Worm (Caenorhabditis elegans) whole organism, L2 larva: Measurements from ENCODE around the gene ire-1.

Source experiments
- ceh-82 ChIP-seq: fragments of 150-350 bp; optimal IDR thresholded peaks from 2 replicates; lab custom pipeline; 2014; ENCODE audit warnings: missing biosample characterization, missing genetic modification characterization
- crh-2 ChIP-seq: sonication (generic microtip); optimal IDR thresholded peaks from 2 replicates; lab custom pipeline; 2017; ENCODE audit warnings: missing biosample characterization, missing genetic modification characterization
- nhr-12 ChIP-seq: fragments of 150-350 bp; optimal IDR thresholded peaks from 2 replicates; lab custom pipeline; 2014; ENCODE audit warnings: missing biosample characterization, missing genetic modification characterization

DNA sequence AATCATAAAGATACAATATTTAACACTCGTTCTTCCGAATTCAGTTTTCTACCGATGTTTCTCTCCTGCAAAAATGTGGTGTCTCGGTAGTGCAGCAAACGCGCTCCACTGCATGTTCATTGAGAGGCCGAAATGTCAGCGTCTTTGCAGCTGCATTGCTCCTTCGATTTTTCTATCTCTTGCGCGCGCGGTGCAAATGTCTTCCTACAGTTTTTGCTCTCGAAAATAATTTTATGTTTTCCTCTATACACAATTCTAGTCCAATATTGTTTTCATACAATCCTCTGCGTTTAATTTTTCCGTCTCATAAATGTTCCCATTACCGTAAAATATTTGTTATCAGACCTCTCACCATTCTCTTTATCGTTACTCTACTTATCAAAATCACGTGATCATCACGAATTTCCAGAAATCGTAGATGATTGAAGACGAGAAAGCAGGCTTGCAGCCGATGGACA lies 62.3 kb downstream of the ire-1 start, which contains the start of gene ufd-2:
- TF ChIP-seq nhr-12 (tag; lab: Kevin White, UChicago) (no peak), ceh-82 (tag; lab: Kevin White, UChicago) (no peak), crh-2 (tag; lab: Kevin White, UChicago) (peak; percentile 75)
